Fruit fly (Drosophila melanogaster) whole organism, adult: ENCODE measurements around the gene Hr39.
A peak's percentile ranks its signal among the peaks of the same experiment; 100 is the strongest.

Experiments
- CG11617 ChIP-seq: fragments of 200-800 bp; sonication (Bioruptor generic); optimal IDR thresholded peaks from 2 replicates; lab custom pipeline; 2017; ENCODE audit warnings: mild to moderate bottlenecking, missing biosample characterization, missing genetic modification reagents, missing genetic modification characterization
- CG12768 ChIP-seq: fragments of 200-800 bp; sonication (Bioruptor generic); optimal IDR thresholded peaks from 2 replicates; lab custom pipeline; 2017; ENCODE audit warnings: missing biosample characterization, missing genetic modification characterization, mild to moderate bottlenecking, moderate library complexity, missing genetic modification reagents
- CG14711 ChIP-seq: fragments of 200-800 bp; sonication (Bioruptor generic); optimal IDR thresholded peaks from 2 replicates; lab custom pipeline; 2018; ENCODE audit warnings: missing biosample characterization, mild to moderate bottlenecking, missing genetic modification characterization, moderate library complexity
- CG1620 ChIP-seq: fragments of 200-800 bp; sonication (Bioruptor generic); optimal IDR thresholded peaks from 2 replicates; lab custom pipeline; 2016; ENCODE audit warnings: missing biosample characterization, missing genetic modification characterization
- CG33017 ChIP-seq: fragments of 200-800 bp; sonication (Bioruptor generic); optimal IDR thresholded peaks from 2 replicates; lab custom pipeline; 2018; ENCODE audit warnings: missing biosample characterization, mild to moderate bottlenecking, missing genetic modification characterization, moderate library complexity
- CG5204 ChIP-seq: fragments of 200-800 bp; sonication (Bioruptor generic); optimal IDR thresholded peaks from 2 replicates; lab custom pipeline; 2016; ENCODE audit warnings: missing biosample characterization, missing genetic modification characterization
- CG7045 ChIP-seq: fragments of 200-800 bp; sonication (Bioruptor generic); optimal IDR thresholded peaks from 2 replicates; lab custom pipeline; 2017; ENCODE audit warnings: missing biosample characterization, mild to moderate bottlenecking, missing genetic modification characterization
- CG7101 ChIP-seq: fragments of 200-800 bp; sonication (Bioruptor generic); optimal IDR thresholded peaks from 2 replicates; lab custom pipeline; 2018; ENCODE audit warnings: missing biosample characterization, mild to moderate bottlenecking, missing genetic modification characterization, moderate library complexity
- Clk ChIP-seq: fragments of 200-800 bp; sonication (Bioruptor generic); optimal IDR thresholded peaks from 2 replicates; lab custom pipeline; 2017; ENCODE audit warnings: missing biosample characterization, missing genetic modification characterization
- Crg-1 ChIP-seq: fragments of 200-800 bp; sonication (Bioruptor generic); optimal IDR thresholded peaks from 2 replicates; lab custom pipeline; 2016; ENCODE audit warnings: missing biosample characterization, missing genetic modification characterization
- Hr96 ChIP-seq: fragments of 200-800 bp; sonication (Bioruptor generic); optimal IDR thresholded peaks from 2 replicates; lab custom pipeline; 2016; ENCODE audit warnings: missing biosample characterization, missing genetic modification characterization
- Mnt ChIP-seq: fragments of 200-800 bp; sonication (Bioruptor generic); optimal IDR thresholded peaks from 2 replicates; lab custom pipeline; 2016; ENCODE audit warnings: missing biosample characterization, mild to moderate bottlenecking, missing genetic modification characterization
- bab1 ChIP-seq: fragments of 200-800 bp; sonication (Bioruptor generic); optimal IDR thresholded peaks from 3 replicates; lab custom pipeline; 2019; ENCODE audit warnings: missing biosample characterization, mild to moderate bottlenecking, missing genetic modification characterization, moderate library complexity
- cic ChIP-seq: fragments of 200-800 bp; sonication (Bioruptor generic); optimal IDR thresholded peaks from 2 replicates; lab custom pipeline; 2017; ENCODE audit warnings: missing biosample characterization, mild to moderate bottlenecking, missing genetic modification characterization, moderate library complexity
- cnc ChIP-seq, 2 experiments: fragments of >200 bp; optimal IDR thresholded peaks; 2 replicates each; lab custom pipeline; 2017
- kay ChIP-seq: fragments of 200-800 bp; sonication (Bioruptor generic); peaks from one replicate; lab custom pipeline; 2016; ENCODE audit warnings: missing biosample characterization, missing genetic modification characterization, borderline replicate concordance
- ovo ChIP-seq: fragments of 200-800 bp; sonication (Bioruptor generic); optimal IDR thresholded peaks from 2 replicates; lab custom pipeline; 2016; ENCODE audit warnings: missing biosample characterization, missing genetic modification characterization
- pad ChIP-seq: fragments of 200-800 bp; sonication (Bioruptor generic); optimal IDR thresholded peaks from 3 replicates; lab custom pipeline; 2017; ENCODE audit warnings: missing biosample characterization, missing genetic modification characterization, mild to moderate bottlenecking, moderate library complexity, missing genetic modification reagents
- tj ChIP-seq: fragments of 200-800 bp; sonication (Bioruptor generic); optimal IDR thresholded peaks from 3 replicates; lab custom pipeline; 2017; ENCODE audit warnings: missing biosample characterization, mild to moderate bottlenecking, missing genetic modification characterization, moderate library complexity
- toe ChIP-seq: fragments of 200-800 bp; sonication (Bioruptor generic); optimal IDR thresholded peaks from 2 replicates; lab custom pipeline; 2016; ENCODE audit warnings: missing biosample characterization, missing genetic modification characterization

The Hr39 gene

DNA sequence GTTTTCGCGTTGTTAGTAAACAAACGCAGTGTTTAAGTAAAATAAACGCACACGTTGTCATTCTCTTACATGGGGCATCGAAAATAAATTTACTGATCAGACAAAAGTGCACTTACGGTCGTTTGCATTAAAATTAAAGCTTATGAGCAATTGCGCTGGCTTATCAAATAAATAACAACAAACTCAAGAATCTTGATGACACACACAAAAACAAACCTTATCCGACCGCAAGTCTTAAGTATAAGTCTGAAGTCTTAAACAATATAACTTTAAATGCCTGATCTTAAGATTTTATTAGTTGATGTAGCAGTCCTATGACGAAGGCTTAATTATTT, 18.2 kb upstream of the Hr39 start:
- TF ChIP-seq Clk (GFP tag; lab: Kevin White, UChicago), result no peak
- TF ChIP-seq pad (GFP tag; lab: Kevin White, UChicago), result no peak
- TF ChIP-seq Mnt (GFP tag; lab: Kevin White, UChicago), result peak; percentile 34
- TF ChIP-seq CG11617 (GFP tag; lab: Kevin White, UChicago), result no peak
- no peak for TF ChIP-seq CG7045 (GFP tag; lab: Kevin White, UChicago)
- peak; percentile 95 for TF ChIP-seq tj (GFP tag; lab: Kevin White, UChicago)
- no peak for TF ChIP-seq CG12768 (GFP tag; lab: Kevin White, UChicago)
- no peak for TF ChIP-seq CG33017 (tag; lab: Kevin White, UChicago)
- peak; percentile 15 for TF ChIP-seq cic
- peak; percentile 22 for TF ChIP-seq kay (GFP tag; lab: Kevin White, UChicago)
- TF ChIP-seq ovo (GFP tag; lab: Kevin White, UChicago), result no peak
- TF ChIP-seq CG5204, result no peak
- TF ChIP-seq CG1620 (GFP tag; lab: Kevin White, UChicago), result no peak
- no peak for TF ChIP-seq CG14711 (tag; lab: Kevin White, UChicago)
- TF ChIP-seq cnc (optimal IDR thresholded peaks at IDR 0.05; lab: Kevin White, UChicago), result no peak
- no peak for TF ChIP-seq Crg-1 (GFP tag; lab: Kevin White, UChicago)

DNA sequence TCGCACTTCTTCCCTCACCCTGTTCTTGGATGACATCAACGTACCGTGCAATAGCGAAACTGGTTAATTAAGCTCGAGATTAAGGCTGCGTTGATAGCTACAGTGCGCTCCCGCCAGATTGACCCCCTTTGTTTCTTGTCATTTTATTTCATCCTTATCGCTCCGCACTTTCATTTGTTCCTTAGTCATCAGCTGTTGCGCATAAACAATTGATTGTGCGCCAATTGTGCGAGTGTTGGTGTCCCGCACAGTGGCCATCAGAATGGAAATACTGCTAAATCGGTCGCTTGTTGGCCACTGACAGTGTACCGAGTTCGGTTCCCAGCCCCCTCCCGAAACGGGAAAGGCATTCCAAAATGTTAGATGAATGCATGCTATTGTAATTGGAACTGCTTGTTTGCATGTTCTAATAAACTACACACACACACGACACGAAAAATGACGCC, 17.4 kb upstream of the Hr39 start:
- TF ChIP-seq toe (GFP tag; lab: Kevin White, UChicago), result no peak
- TF ChIP-seq CG33017 (tag; lab: Kevin White, UChicago), result no peak
- peak; percentile 47 for TF ChIP-seq CG12768 (GFP tag; lab: Kevin White, UChicago)
- TF ChIP-seq CG1620 (GFP tag; lab: Kevin White, UChicago), result no peak
- TF ChIP-seq Clk (GFP tag; lab: Kevin White, UChicago), result no peak
- peak; percentile 55 for TF ChIP-seq tj (GFP tag; lab: Kevin White, UChicago)
- TF ChIP-seq pad (GFP tag; lab: Kevin White, UChicago), result no peak
- TF ChIP-seq Crg-1 (GFP tag; lab: Kevin White, UChicago), result no peak
- TF ChIP-seq Mnt (GFP tag; lab: Kevin White, UChicago), result no peak
- peak; percentile 20 for TF ChIP-seq cic
- TF ChIP-seq CG7045 (GFP tag; lab: Kevin White, UChicago), result peak; percentile 9
- peak; percentile 30 for TF ChIP-seq bab1
- peak; percentile 25 for TF ChIP-seq ovo (GFP tag; lab: Kevin White, UChicago)
- TF ChIP-seq kay (GFP tag; lab: Kevin White, UChicago), result peak; percentile 30
- TF ChIP-seq cnc (optimal IDR thresholded peaks at IDR 0.05; lab: Kevin White, UChicago), result no peak
- TF ChIP-seq Hr96 (GFP tag; lab: Kevin White, UChicago), result no peak
- no peak for TF ChIP-seq CG7101 (tag; lab: Kevin White, UChicago)
- no peak for TF ChIP-seq CG11617 (GFP tag; lab: Kevin White, UChicago)
- no peak for TF ChIP-seq CG14711 (tag; lab: Kevin White, UChicago)
- no peak for TF ChIP-seq CG5204

DNA sequence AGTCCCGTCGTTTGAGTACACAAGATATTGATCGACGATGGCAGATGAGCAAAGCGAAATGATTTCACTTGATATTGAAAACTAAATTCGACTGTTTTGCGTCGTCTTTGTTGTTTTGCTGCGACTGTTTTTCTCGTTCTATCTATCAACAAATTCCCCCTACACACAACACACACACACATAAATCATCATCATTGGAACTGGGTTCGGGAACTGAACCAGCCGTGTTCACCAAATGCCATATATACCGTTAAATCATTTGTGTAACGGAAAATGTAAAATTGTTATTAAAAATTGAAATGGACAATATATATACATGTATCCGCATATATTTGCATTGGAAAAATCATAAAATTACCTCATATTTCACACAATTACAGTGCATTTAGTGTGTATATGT, 16.7 kb upstream of the Hr39 start, which contains the start of gene Atg18b:
Gene Atg18b, minus strand, starts transcription at position 177 of the 400 bp plus-strand sequence.
- TF ChIP-seq pad (GFP tag; lab: Kevin White, UChicago), result peak; percentile 53
- peak; percentile 84 for TF ChIP-seq ovo (GFP tag; lab: Kevin White, UChicago)
- no peak for TF ChIP-seq Mnt (GFP tag; lab: Kevin White, UChicago)

DNA sequence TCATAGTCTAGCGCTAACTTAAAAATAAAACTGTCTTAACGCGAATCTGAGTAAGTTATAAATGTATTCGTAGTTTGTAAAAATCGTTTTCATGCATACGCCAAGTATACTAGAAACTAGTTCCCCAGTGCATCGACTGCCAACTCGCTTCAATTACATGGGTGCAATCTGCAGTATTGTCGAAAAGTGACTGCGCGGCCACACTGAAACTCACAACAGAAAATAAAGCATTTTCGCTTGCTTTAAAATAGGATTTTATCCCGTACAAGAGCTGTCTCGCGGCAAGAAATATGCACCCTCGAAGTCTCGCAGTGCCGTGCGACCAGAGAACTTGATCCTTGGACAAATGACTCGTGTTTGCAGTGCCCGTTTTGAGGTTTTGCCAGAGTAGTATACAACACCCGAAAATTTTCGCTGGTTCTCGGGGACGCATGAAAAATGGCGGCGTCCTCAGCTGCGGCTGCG, 15.9 kb upstream of the Hr39 start, which contains the start of gene CG8677:
Gene CG8677, plus strand, starts transcription at position 199 of the 465 bp plus-strand sequence.
- TF ChIP-seq kay (GFP tag; lab: Kevin White, UChicago), result no peak
- TF ChIP-seq pad (GFP tag; lab: Kevin White, UChicago), result no peak
- TF ChIP-seq CG5204, result no peak
- no peak for TF ChIP-seq CG11617 (GFP tag; lab: Kevin White, UChicago)
- TF ChIP-seq bab1, result peak; percentile 23
- no peak for TF ChIP-seq Hr96 (GFP tag; lab: Kevin White, UChicago)
- TF ChIP-seq Crg-1 (GFP tag; lab: Kevin White, UChicago), result no peak
- peak; percentile 16 for TF ChIP-seq CG14711 (tag; lab: Kevin White, UChicago)
- no peak for TF ChIP-seq tj (GFP tag; lab: Kevin White, UChicago)
- TF ChIP-seq Mnt (GFP tag; lab: Kevin White, UChicago), result peak; percentile 1
- no peak for TF ChIP-seq cic
- no peak for TF ChIP-seq CG7045 (GFP tag; lab: Kevin White, UChicago)
- no peak for TF ChIP-seq toe (GFP tag; lab: Kevin White, UChicago)
- TF ChIP-seq ovo (GFP tag; lab: Kevin White, UChicago), result no peak
- peak; percentile 2 for TF ChIP-seq CG1620 (GFP tag; lab: Kevin White, UChicago)

DNA sequence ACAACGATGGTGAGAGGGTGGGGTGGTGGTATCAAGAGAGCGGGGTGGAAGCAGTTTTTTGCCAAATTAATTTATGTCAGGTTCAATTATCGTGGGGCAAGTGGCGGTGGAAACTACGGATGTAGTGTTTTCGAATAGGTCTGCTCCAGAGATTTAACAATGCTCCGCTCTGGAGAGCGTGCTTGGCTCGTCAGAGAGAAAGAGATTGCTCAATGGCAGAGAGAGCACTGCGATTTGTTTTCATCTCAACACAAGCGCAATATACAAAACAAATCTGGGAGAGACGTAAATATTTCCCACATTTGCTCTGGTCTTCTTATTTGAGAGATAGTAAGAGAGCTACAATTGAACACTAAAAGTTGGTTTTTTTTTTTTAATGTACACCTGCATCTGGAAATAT, 15.3 kb upstream of the Hr39 start:
- no peak for TF ChIP-seq CG12768 (GFP tag; lab: Kevin White, UChicago)
- TF ChIP-seq CG11617 (GFP tag; lab: Kevin White, UChicago), result no peak
- no peak for TF ChIP-seq cnc (optimal IDR thresholded peaks at IDR 0.05; lab: Kevin White, UChicago)
- no peak for TF ChIP-seq toe (GFP tag; lab: Kevin White, UChicago)
- TF ChIP-seq CG33017 (tag; lab: Kevin White, UChicago), result no peak
- no peak for TF ChIP-seq Mnt (GFP tag; lab: Kevin White, UChicago)
- TF ChIP-seq Hr96 (GFP tag; lab: Kevin White, UChicago), result no peak
- no peak for TF ChIP-seq tj (GFP tag; lab: Kevin White, UChicago)
- TF ChIP-seq bab1, result no peak
- no peak for TF ChIP-seq ovo (GFP tag; lab: Kevin White, UChicago)
- TF ChIP-seq CG7101 (tag; lab: Kevin White, UChicago), result no peak
- no peak for TF ChIP-seq Clk (GFP tag; lab: Kevin White, UChicago)
- TF ChIP-seq pad (GFP tag; lab: Kevin White, UChicago), result no peak

DNA sequence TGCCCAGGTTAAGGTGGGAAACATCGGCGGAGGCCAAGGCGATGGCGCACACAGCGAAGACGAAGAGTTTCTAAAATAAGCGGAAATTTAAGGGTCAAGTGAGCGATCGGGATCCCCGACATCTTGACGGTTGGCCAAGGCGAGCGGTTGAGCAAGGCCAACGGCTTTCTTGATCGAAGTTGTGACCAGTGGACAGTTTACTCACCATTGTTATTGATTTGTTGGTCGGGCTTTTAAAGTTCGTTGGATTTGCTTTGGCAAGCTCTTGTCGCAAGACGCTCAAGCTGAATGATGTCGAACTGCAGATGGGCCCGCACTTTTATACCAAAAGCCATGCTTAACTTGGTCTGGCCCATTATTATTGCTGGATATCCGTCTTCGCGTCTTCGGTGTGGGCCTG, 3.6 kb upstream of the Hr39 start:
- TF ChIP-seq Hr96 (GFP tag; lab: Kevin White, UChicago) (no peak), CG7101 (tag; lab: Kevin White, UChicago) (no peak), bab1 (no peak), CG1620 (GFP tag; lab: Kevin White, UChicago) (no peak), cnc (optimal IDR thresholded peaks at IDR 0.05; lab: Kevin White, UChicago) (no peak), CG12768 (GFP tag; lab: Kevin White, UChicago) (no peak), Crg-1 (GFP tag; lab: Kevin White, UChicago) (no peak), toe (GFP tag; lab: Kevin White, UChicago) (no peak), CG5204 (no peak)
